Fruit fly (Drosophila melanogaster) whole organism, embryonic: ENCODE results near the gene Fas3.

Experiments
- Hey ChIP-seq: fragments of 200-800 bp; sonication (Bioruptor generic); optimal IDR thresholded peaks from 3 replicates; lab custom pipeline; 2018; ENCODE audit warnings: missing biosample characterization, mild to moderate bottlenecking, missing genetic modification characterization
- sob ChIP-seq: fragments of 200-800 bp; sonication (Bioruptor generic); IDR thresholded peaks from 2 replicates; pipeline ENCODE4 v1.3.6; 2022; ENCODE audit warnings: missing biosample characterization, missing genetic modification characterization

- no peak for TF ChIP-seq sob (GFP tag; lab: Robert Waterston, UW)
- no peak for TF ChIP-seq Hey (tag; lab: Kevin White, UChicago)
Observed at dm6 chr2L:18370817-18371216, 50.9 kb downstream of the Fas3 start.
